Fruit fly (Drosophila melanogaster) ovary, adult (tissue): ENCODE measurements around the gene Bub1.

Experiments
- CG17801 ChIP-seq: fragments of 200-800 bp; optimal IDR thresholded peaks from 2 replicates; lab custom pipeline; 2019; ENCODE audit warnings: missing biosample characterization, mild to moderate bottlenecking, missing genetic modification characterization, moderate library complexity; ENCODE audit not compliant: partially characterized antibody

Gene Bub1

DNA sequence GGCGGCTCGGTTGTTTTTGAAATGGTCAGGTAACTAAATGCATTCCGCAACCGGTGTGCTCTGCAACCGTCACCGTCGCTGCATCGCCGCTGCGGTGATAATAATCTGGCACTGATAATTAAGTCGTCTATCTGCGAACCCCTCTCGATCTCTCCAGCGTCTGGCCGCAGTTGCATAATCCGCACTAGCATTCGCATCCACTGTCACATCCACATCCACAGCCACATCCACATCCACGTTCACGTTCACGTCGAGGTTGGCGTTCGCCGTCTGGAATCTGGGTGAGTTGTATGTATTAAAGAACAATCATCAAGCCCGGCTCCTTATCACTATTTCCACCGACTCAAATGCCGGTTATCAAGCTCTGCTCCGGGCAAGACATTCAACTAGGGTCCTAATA lies 53.9 kb downstream of the Bub1 start:
- no peak for TF ChIP-seq CG17801 (GFP tag; lab: Kevin White, UChicago)
